Fruit fly (Drosophila melanogaster) whole organism, pupa: ENCODE data around the gene CheA84a.

Source experiments
- CG13204 ChIP-seq: fragments of 200-800 bp; sonication (Bioruptor generic); optimal IDR thresholded peaks from 2 replicates; lab custom pipeline; 2018; ENCODE audit warnings: missing biosample characterization, mild to moderate bottlenecking, missing genetic modification characterization, moderate library complexity
- CG32121 ChIP-seq: fragments of 200-800 bp; sonication (Bioruptor generic); IDR thresholded peaks from 2 replicates; pipeline ENCODE4 v1.3.6; 2022; ENCODE audit warnings: missing biosample characterization, missing genetic modification characterization
- CG34367 ChIP-seq: fragments of 200-800 bp; sonication (Bioruptor generic); optimal IDR thresholded peaks from 2 replicates; lab custom pipeline; 2018; ENCODE audit warnings: missing biosample characterization, mild to moderate bottlenecking, missing genetic modification characterization
- CG4496 ChIP-seq: fragments of 200-800 bp; sonication (Bioruptor generic); IDR thresholded peaks from 3 replicates; pipeline ENCODE4 v1.3.6; 2022; ENCODE audit warnings: missing biosample characterization, missing genetic modification characterization
- CG8159 ChIP-seq: fragments of 200-800 bp; sonication (Bioruptor generic); optimal IDR thresholded peaks from 3 replicates; lab custom pipeline; 2018; ENCODE audit warnings: missing biosample characterization, mild to moderate bottlenecking, missing genetic modification characterization, moderate library complexity
- CG8301 ChIP-seq: fragments of 200-800 bp; sonication (Bioruptor generic); optimal IDR thresholded peaks from 2 replicates; lab custom pipeline; 2018; ENCODE audit warnings: missing biosample characterization, mild to moderate bottlenecking, missing genetic modification characterization
- CG9948 ChIP-seq: fragments of 200-800 bp; sonication (Bioruptor generic); optimal IDR thresholded peaks from 2 replicates; lab custom pipeline; 2018; ENCODE audit warnings: missing biosample characterization, mild to moderate bottlenecking, missing genetic modification characterization, moderate library complexity
- D1 ChIP-seq: fragments of 200-800 bp; sonication (Bioruptor generic); optimal IDR thresholded peaks from 2 replicates; lab custom pipeline; 2018; ENCODE audit warnings: missing biosample characterization, mild to moderate bottlenecking, missing genetic modification characterization, moderate library complexity
- Pif1A ChIP-seq: fragments of 200-800 bp; sonication (Bioruptor generic); optimal IDR thresholded peaks from 3 replicates; lab custom pipeline; 2016; ENCODE audit warnings: missing biosample characterization, missing genetic modification characterization
- Snoo ChIP-seq: fragments of 200-800 bp; sonication (Bioruptor generic); optimal IDR thresholded peaks from 3 replicates; lab custom pipeline; 2017; ENCODE audit warnings: missing biosample characterization, mild to moderate bottlenecking, missing genetic modification characterization, inconsistent platforms
- gl ChIP-seq: fragments of 200-800 bp; sonication (Bioruptor generic); optimal IDR thresholded peaks from 2 replicates; lab custom pipeline; 2018; ENCODE audit warnings: missing biosample characterization, mild to moderate bottlenecking, missing genetic modification characterization

DNA sequence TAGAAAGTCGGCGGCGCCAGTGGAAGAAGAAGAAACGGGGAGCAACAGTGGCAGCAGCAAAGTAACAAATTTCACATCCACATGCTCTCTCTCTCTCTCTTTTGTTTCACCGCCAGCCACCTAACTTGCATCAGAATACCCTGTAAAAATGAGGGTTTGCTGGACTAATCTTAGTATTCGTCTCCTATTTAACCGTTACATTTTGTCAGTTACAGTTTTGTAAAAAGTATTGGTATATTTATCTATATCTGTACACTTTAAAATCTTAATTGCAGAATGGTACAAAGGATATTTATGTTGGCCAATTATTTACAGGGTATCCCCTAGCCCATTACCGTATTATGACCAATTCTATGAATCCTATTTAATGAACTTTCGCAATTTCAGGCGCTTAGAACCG is 29.2 kb upstream of the CheA84a start:
- TF ChIP-seq Pif1A (GFP tag; lab: Kevin White, UChicago) (no peak), gl (tag; lab: Kevin White, UChicago) (no peak), D1 (tag; lab: Kevin White, UChicago) (no peak), CG32121 (GFP tag; lab: Robert Waterston, UW) (peak; percentile 84), CG13204 (GFP tag; lab: Kevin White, UChicago) (no peak), CG9948 (tag; lab: Kevin White, UChicago) (peak; percentile 54), CG8301 (tag; lab: Kevin White, UChicago) (peak; percentile 61), Snoo (no peak), CG34367 (tag; lab: Kevin White, UChicago) (no peak), CG8159 (tag; lab: Kevin White, UChicago) (peak; percentile 26), CG4496 (GFP tag; lab: Robert Waterston, UW) (peak; percentile 54; the same call in 2 of the 3 replicates)
